Worm (Caenorhabditis elegans) whole organism, early embryonic: ENCODE measurements around the gene hlh-3.

Experiments
- B0310.2 ChIP-seq: sonication (generic microtip); optimal IDR thresholded peaks from 2 replicates; lab custom pipeline; 2016; ENCODE audit warnings: mild to moderate bottlenecking, missing genetic modification characterization, missing compliant biosample characterization
- ama-1 ChIP-seq: fragments of 150-350 bp; optimal IDR thresholded peaks from 2 replicates; lab custom pipeline; 2014
- ceh-13 ChIP-seq: fragments of 200-800 bp; sonication (Bioruptor generic); optimal IDR thresholded peaks from 2 replicates; lab custom pipeline; 2018; ENCODE audit warnings: mild to moderate bottlenecking, missing genetic modification characterization, missing compliant biosample characterization
- ceh-36 ChIP-seq: sonication (generic microtip); optimal IDR thresholded peaks from 2 replicates; lab custom pipeline; 2016; ENCODE audit warnings: missing genetic modification characterization, inconsistent platforms, missing compliant biosample characterization
- flt-1 ChIP-seq: fragments of 200-800 bp; sonication (Bioruptor generic); IDR thresholded peaks from 2 replicates; pipeline ENCODE4 v1.3.6; 2022; ENCODE audit warnings: missing genetic modification characterization, missing compliant biosample characterization
- pes-1 ChIP-seq: fragments of 200-800 bp; sonication (Bioruptor generic); IDR thresholded peaks from 2 replicates; pipeline ENCODE4 v1.3.6; 2022; ENCODE audit warnings: missing genetic modification reagents, missing genetic modification characterization, missing compliant biosample characterization
- scrt-1 ChIP-seq: fragments of 200-800 bp; sonication (Bioruptor generic); IDR thresholded peaks from 2 replicates; pipeline ENCODE4 v1.3.6; 2022; ENCODE audit warnings: missing genetic modification characterization, missing compliant biosample characterization
- sea-1 ChIP-seq: fragments of 200-800 bp; sonication (Bioruptor generic); conservative IDR thresholded peaks from 2 replicates; pipeline ENCODE4 v1.3.6; 2022; ENCODE audit warnings: missing genetic modification characterization, missing compliant biosample characterization
- tbx-37 ChIP-seq: fragments of 200-800 bp; sonication (Bioruptor generic); conservative IDR thresholded peaks from 2 replicates; pipeline ENCODE4 v1.3.6; 2022; ENCODE audit warnings: missing genetic modification reagents, missing genetic modification characterization, missing compliant biosample characterization

DNA sequence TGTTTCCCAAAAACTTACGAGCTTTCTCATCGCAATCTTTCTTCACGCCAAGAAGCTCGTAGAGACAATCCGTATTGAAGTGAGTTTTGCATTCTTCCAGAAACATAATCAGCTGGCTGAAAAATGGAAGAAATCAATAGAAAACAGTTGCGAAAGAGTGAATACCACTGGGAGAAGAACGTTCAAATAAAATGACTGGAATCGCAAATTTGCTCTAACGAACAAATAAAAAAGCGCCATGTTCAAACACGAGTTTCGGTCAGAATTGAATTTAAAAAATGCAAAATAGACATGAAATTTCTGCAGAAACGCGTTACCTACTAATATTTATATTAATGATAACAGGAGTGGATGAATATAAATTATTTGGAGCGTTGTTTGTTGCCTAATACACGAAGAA is 22.0 kb downstream of the hlh-3 start, which contains the start of gene dnj-23:
- no peak for TF ChIP-seq scrt-1 (GFP tag; lab: Robert Waterston, UW)
- no peak for TF ChIP-seq flt-1 (GFP tag; lab: Robert Waterston, UW)
- TF ChIP-seq sea-1 (GFP tag; lab: Robert Waterston, UW): no peak
- no peak for TF ChIP-seq ceh-13 (GFP tag; lab: Kevin White, UChicago)
- TF ChIP-seq pes-1 (GFP tag; lab: Robert Waterston, UW): no peak
- no peak for TF ChIP-seq tbx-37 (GFP tag; lab: Robert Waterston, UW)
- no peak for TF ChIP-seq ama-1 (lab: Kevin White, UChicago)
- no peak for TF ChIP-seq ceh-36
- TF ChIP-seq B0310.2 (tag; lab: Kevin White, UChicago): no peak
